Worm (Caenorhabditis elegans): ENCODE data around the gene rbm-26.

rbm-26 gene

ce11 chrIII:5701491-5701890 lies 9.9 kb upstream of the rbm-26 start:
- TF ChIP-seq peb-1 (tag; optimal IDR thresholded peaks at IDR 0.05) = no peak
- no peak for TF ChIP-seq sma-9 (GFP tag; optimal IDR thresholded peaks at IDR 0.05)
- TF ChIP-seq sma-9 (tag; optimal IDR thresholded peaks at IDR 0.05) = no peak
- no peak for TF ChIP-seq nhr-11 (tag; optimal IDR thresholded peaks at IDR 0.05)
- TF ChIP-seq nhr-23 (tag; optimal IDR thresholded peaks at IDR 0.05) = no peak
- no peak for TF ChIP-seq ZK546.5 (tag; optimal IDR thresholded peaks at IDR 0.05)
- TF ChIP-seq aly-2 (tag; optimal IDR thresholded peaks at IDR 0.05) = no peak
- TF ChIP-seq dmd-4 (tag; optimal IDR thresholded peaks at IDR 0.05) = no peak
- TF ChIP-seq ama-1 (optimal IDR thresholded peaks at IDR 0.05) = no peak
- TF ChIP-seq C34F6.9 (tag; optimal IDR thresholded peaks at IDR 0.05) = no peak
- TF ChIP-seq sma-3 (GFP tag; optimal IDR thresholded peaks at IDR 0.05) = no peak
- no peak for TF ChIP-seq unc-55 (GFP tag; optimal IDR thresholded peaks at IDR 0.05)
- no peak for TF ChIP-seq nhr-25 (tag; optimal IDR thresholded peaks at IDR 0.05)
- no peak for TF ChIP-seq fos-1 (tag; optimal IDR thresholded peaks at IDR 0.05)
- TF ChIP-seq nhr-6 (tag; optimal IDR thresholded peaks at IDR 0.05) = no peak
- TF ChIP-seq nhr-129 (tag; optimal IDR thresholded peaks at IDR 0.05) = no peak
- TF ChIP-seq nhr-77 (tag; optimal IDR thresholded peaks at IDR 0.05) = no peak
- TF ChIP-seq R02D3.7 (tag; optimal IDR thresholded peaks at IDR 0.05) = no peak
- TF ChIP-seq elt-1 (tag; optimal IDR thresholded peaks at IDR 0.05) = no peak
- no peak for TF ChIP-seq lin-39 (tag; optimal IDR thresholded peaks at IDR 0.05)

ce11 chrIII:5705228-5705888 lies 6.0 kb upstream of the rbm-26 start, which contains the start of gene swp-1:
Gene swp-1, minus strand, starts transcription at chrIII:5705525.
- TF ChIP-seq snpc-4 (tag; optimal IDR thresholded peaks at IDR 0.05) = no peak
- no peak for TF ChIP-seq lsy-2 (tag; optimal IDR thresholded peaks at IDR 0.05)
- TF ChIP-seq ztf-1 (GFP tag; conservative IDR thresholded peaks at IDR 0.05) = no peak
- TF ChIP-seq ama-1 (optimal IDR thresholded peaks at IDR 0.05) = no peak
- TF ChIP-seq elt-3 (tag; optimal IDR thresholded peaks at IDR 0.05) = no peak
- TF ChIP-seq ZK546.5 (tag; optimal IDR thresholded peaks at IDR 0.05) = no peak
- TF ChIP-seq blmp-1 (tag; optimal IDR thresholded peaks at IDR 0.05; ENCODE audit: insufficient read depth) = no peak
- no peak for TF ChIP-seq Y55F3AM.14 (GFP tag; optimal IDR thresholded peaks at IDR 0.05)
- TF ChIP-seq lin-13 (GFP tag; optimal IDR thresholded peaks at IDR 0.05) = no peak
- TF ChIP-seq egl-27 (tag; optimal IDR thresholded peaks at IDR 0.05) = no peak

DNA sequence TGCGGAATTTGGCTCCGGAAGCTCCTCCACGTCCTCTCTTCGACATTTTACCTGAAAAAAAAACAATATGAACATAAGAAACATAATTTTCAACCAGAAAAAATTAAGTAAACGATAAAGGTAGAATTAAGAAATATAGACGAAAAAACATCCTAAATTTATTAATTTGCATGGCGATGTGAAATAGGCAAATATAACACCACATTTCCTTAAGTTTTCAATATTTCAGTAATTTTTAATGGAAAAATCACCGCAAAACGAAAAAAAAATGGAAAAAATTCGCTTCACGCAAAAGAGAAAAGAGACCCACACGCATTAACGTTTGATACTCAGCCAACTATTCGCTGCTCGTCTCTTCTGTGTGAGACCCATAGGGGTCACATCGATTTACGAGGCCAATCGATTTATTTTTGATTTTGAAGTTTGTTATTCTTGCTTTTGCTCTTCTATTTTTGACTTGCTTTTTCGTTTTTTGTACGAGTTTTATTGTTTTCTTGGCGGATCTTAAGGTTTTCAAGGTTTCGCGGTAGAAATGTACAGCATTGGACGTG lies 5.2 kb upstream of the rbm-26 start, which contains the start of gene rpl-23:
TSS of gene rpl-23 (minus strand) at position 51 of the 551 bp plus-strand sequence.
- TF ChIP-seq mab-5 (tag; optimal IDR thresholded peaks at IDR 0.05) (peak; percentile 85), nhr-10 (tag; optimal IDR thresholded peaks at IDR 0.05) (peak; percentile 12), ztf-1 (GFP tag; conservative IDR thresholded peaks at IDR 0.05) (no peak), lin-39 (tag; optimal IDR thresholded peaks at IDR 0.05) (no peak), fos-1 (tag; optimal IDR thresholded peaks at IDR 0.05) (peak; percentile 93), ceh-82 (tag; optimal IDR thresholded peaks at IDR 0.05) (peak; percentile 73), nhr-12 (tag; optimal IDR thresholded peaks at IDR 0.05) (no peak), F13H6.1 (tag; optimal IDR thresholded peaks at IDR 0.05) (peak; percentile 78), ztf-11 (tag; optimal IDR thresholded peaks at IDR 0.05) (no peak), nhr-21 (tag; optimal IDR thresholded peaks at IDR 0.05) (peak; percentile 89), blmp-1 (tag; optimal IDR thresholded peaks at IDR 0.05; ENCODE audit: insufficient read depth) (peak; percentile 80), sma-3 (GFP tag; optimal IDR thresholded peaks at IDR 0.05) (peak; percentile 88), mbf-1 (tag; optimal IDR thresholded peaks at IDR 0.05) (no peak), zag-1 (tag; optimal IDR thresholded peaks at IDR 0.05) (peak; percentile 84), snpc-4 (tag; optimal IDR thresholded peaks at IDR 0.05) (peak; percentile 72), nhr-23 (tag; optimal IDR thresholded peaks at IDR 0.05) (no peak), sem-4 (tag; optimal IDR thresholded peaks at IDR 0.05) (peak; percentile 84), ceh-16 (tag; optimal IDR thresholded peaks at IDR 0.05) (peak; percentile 55), nhr-237 (tag; optimal IDR thresholded peaks at IDR 0.05) (no peak), Y55F3AM.14 (GFP tag; optimal IDR thresholded peaks at IDR 0.05) (no peak), nhr-77 (tag; optimal IDR thresholded peaks at IDR 0.05) (peak; percentile 25), unc-62 (GFP tag; optimal IDR thresholded peaks at IDR 0.05) (no peak), R02D3.7 (tag; optimal IDR thresholded peaks at IDR 0.05) (peak; percentile 96), ama-1 (optimal IDR thresholded peaks at IDR 0.05) (peak; percentile 83), nhr-11 (tag; optimal IDR thresholded peaks at IDR 0.05) (no peak), lin-13 (GFP tag; optimal IDR thresholded peaks at IDR 0.05) (peak; percentile 96), crh-2 (tag; optimal IDR thresholded peaks at IDR 0.05) (peak; percentile 97), nhr-25 (tag; optimal IDR thresholded peaks at IDR 0.05) (peak; percentile 95), C34F6.9 (tag; optimal IDR thresholded peaks at IDR 0.05) (peak; percentile 97), elt-1 (tag; optimal IDR thresholded peaks at IDR 0.05) (no peak), lsy-2 (tag; optimal IDR thresholded peaks at IDR 0.05) (peak; percentile 85 to 96), elt-3 (tag; optimal IDR thresholded peaks at IDR 0.05) (no peak), lin-11 (tag; optimal IDR thresholded peaks at IDR 0.05) (peak; percentile 92), aly-2 (tag; optimal IDR thresholded peaks at IDR 0.05) (no peak), unc-39 (tag; optimal IDR thresholded peaks at IDR 0.05) (no peak), nhr-129 (tag; optimal IDR thresholded peaks at IDR 0.05) (peak; percentile 98), egl-27 (tag; optimal IDR thresholded peaks at IDR 0.05) (peak; percentile 76), ZK546.5 (tag; optimal IDR thresholded peaks at IDR 0.05) (peak; percentile 59), mdl-1 (tag; optimal IDR thresholded peaks at IDR 0.05) (peak in 1 of 2 experiments; percentile 29), gmeb-1 (tag; optimal IDR thresholded peaks at IDR 0.05) (peak; percentile 91)

Measured in whole organism, L2 larva.